Worm (Caenorhabditis elegans): ENCODE measurements around the gene spe-36.

spe-36 gene

ce11 chrIV:11623060-11623459 is 31.0 kb upstream of the spe-36 start, which contains the start of gene lys-4:
Gene lys-4 (minus strand): TSS chrIV:11623174.
- TF ChIP-seq pha-4 (tag; optimal IDR thresholded peaks at IDR 0.05) (no peak), mls-2 (tag; optimal IDR thresholded peaks at IDR 0.05) (no peak), nhr-12 (tag; optimal IDR thresholded peaks at IDR 0.05) (no peak), mep-1 (tag; optimal IDR thresholded peaks at IDR 0.05) (no peak), unc-62 (GFP tag; optimal IDR thresholded peaks at IDR 0.05) (no peak), ceh-83 (GFP tag; optimal IDR thresholded peaks at IDR 0.05) (no peak), ceh-43 (GFP tag; optimal IDR thresholded peaks at IDR 0.05) (no peak), lin-32 (GFP tag; optimal IDR thresholded peaks at IDR 0.05) (no peak), blmp-1 (tag; optimal IDR thresholded peaks at IDR 0.05) (no peak), cnd-1 (tag; optimal IDR thresholded peaks at IDR 0.05) (no peak), bed-3 (GFP tag; optimal IDR thresholded peaks at IDR 0.05) (no peak), ceh-39 (tag; optimal IDR thresholded peaks at IDR 0.05) (no peak), ces-1 (GFP tag; optimal IDR thresholded peaks at IDR 0.05) (no peak), lin-13 (tag; optimal IDR thresholded peaks at IDR 0.05) (no peak), sem-2 (GFP tag; optimal IDR thresholded peaks at IDR 0.05) (no peak), unc-39 (tag; optimal IDR thresholded peaks at IDR 0.05) (no peak), elt-1 (tag; optimal IDR thresholded peaks at IDR 0.05; ENCODE audit: borderline replicate concordance, insufficient read depth) (no peak)

- TF ChIP-seq nhr-237 (tag; optimal IDR thresholded peaks at IDR 0.05) (no peak), tbx-8 (GFP tag; optimal IDR thresholded peaks at IDR 0.05) (no peak), ham-2 (GFP tag; optimal IDR thresholded peaks at IDR 0.05) (no peak), lin-32 (GFP tag; optimal IDR thresholded peaks at IDR 0.05) (no peak), nhr-12 (tag; optimal IDR thresholded peaks at IDR 0.05) (no peak), lsy-2 (tag; optimal IDR thresholded peaks at IDR 0.05) (no peak), mls-2 (tag; optimal IDR thresholded peaks at IDR 0.05) (no peak), nhr-2 (tag; optimal IDR thresholded peaks at IDR 0.05) (no peak), zip-8 (tag; optimal IDR thresholded peaks at IDR 0.05) (no peak), ztf-11 (tag; optimal IDR thresholded peaks at IDR 0.05) (no peak), bed-3 (GFP tag; optimal IDR thresholded peaks at IDR 0.05) (no peak), M03D4.4 (tag; optimal IDR thresholded peaks at IDR 0.05) (no peak), lin-13 (tag; optimal IDR thresholded peaks at IDR 0.05) (no peak), flh-1 (GFP tag; optimal IDR thresholded peaks at IDR 0.05) (no peak), unc-120 (tag; optimal IDR thresholded peaks at IDR 0.05; ENCODE audit: poor library complexity, severe bottlenecking) (no peak), sem-2 (GFP tag; optimal IDR thresholded peaks at IDR 0.05) (no peak)
These were observed 30.3 kb upstream of the spe-36 start for ce11 chrIV:11622336-11622735.

ce11 chrIV:11620909-11621308 is 28.8 kb upstream of the spe-36 start, which contains the start of gene dsl-5:
Gene dsl-5 (minus strand): TSS chrIV:11621009.
- TF ChIP-seq zip-8 (tag; optimal IDR thresholded peaks at IDR 0.05) (peak; percentile 15), nhr-28 (tag; optimal IDR thresholded peaks at IDR 0.05) (no peak)

- TF ChIP-seq hlh-1 (tag; optimal IDR thresholded peaks at IDR 0.05) (peak; percentile 71), elt-1 (tag; optimal IDR thresholded peaks at IDR 0.05; ENCODE audit: borderline replicate concordance, insufficient read depth) (peak; percentile 17), cnd-1 (tag; optimal IDR thresholded peaks at IDR 0.05) (no peak), sem-2 (GFP tag; optimal IDR thresholded peaks at IDR 0.05) (peak; percentile 39), snpc-4 (tag; optimal IDR thresholded peaks at IDR 0.05) (no peak), unc-39 (tag; optimal IDR thresholded peaks at IDR 0.05) (no peak), ces-1 (GFP tag; optimal IDR thresholded peaks at IDR 0.05) (peak; percentile 40), mab-5 (tag; optimal IDR thresholded peaks at IDR 0.05) (no peak), tbx-8 (GFP tag; optimal IDR thresholded peaks at IDR 0.05) (no peak), unc-120 (tag; optimal IDR thresholded peaks at IDR 0.05; ENCODE audit: poor library complexity, severe bottlenecking) (peak; percentile 19), unc-62 (GFP tag; optimal IDR thresholded peaks at IDR 0.05) (no peak), bed-3 (GFP tag; optimal IDR thresholded peaks at IDR 0.05) (peak; percentile 42), ceh-43 (GFP tag; optimal IDR thresholded peaks at IDR 0.05) (peak; percentile 69), lin-32 (GFP tag; optimal IDR thresholded peaks at IDR 0.05) (no peak), pha-4 (tag; optimal IDR thresholded peaks at IDR 0.05) (peak; percentile 36), mls-2 (tag; optimal IDR thresholded peaks at IDR 0.05) (no peak), M03D4.4 (tag; optimal IDR thresholded peaks at IDR 0.05) (peak; percentile 57), mep-1 (tag; optimal IDR thresholded peaks at IDR 0.05) (peak; percentile 75), nhr-2 (tag; optimal IDR thresholded peaks at IDR 0.05) (no peak), flh-1 (GFP tag; optimal IDR thresholded peaks at IDR 0.05) (peak; percentile 10), nhr-12 (tag; optimal IDR thresholded peaks at IDR 0.05) (no peak), ham-2 (GFP tag; optimal IDR thresholded peaks at IDR 0.05) (no peak), blmp-1 (tag; optimal IDR thresholded peaks at IDR 0.05) (no peak), nhr-237 (tag; optimal IDR thresholded peaks at IDR 0.05) (peak; percentile 12), ztf-11 (tag; optimal IDR thresholded peaks at IDR 0.05) (no peak), elt-3 (tag; optimal IDR thresholded peaks at IDR 0.05) (no peak), nhr-28 (tag; optimal IDR thresholded peaks at IDR 0.05) (no peak), lin-13 (tag; optimal IDR thresholded peaks at IDR 0.05) (no peak), sptf-1 (tag; optimal IDR thresholded peaks at IDR 0.05) (peak; percentile 58), drap-1 (GFP tag; optimal IDR thresholded peaks at IDR 0.05) (no peak), lsy-2 (tag; optimal IDR thresholded peaks at IDR 0.05) (peak; percentile 42), ceh-83 (GFP tag; optimal IDR thresholded peaks at IDR 0.05) (no peak), nhr-76 (tag; optimal IDR thresholded peaks at IDR 0.05) (no peak), ceh-39 (tag; optimal IDR thresholded peaks at IDR 0.05) (no peak), zip-8 (tag; optimal IDR thresholded peaks at IDR 0.05) (no peak)
These were observed 12.8 kb upstream of the spe-36 start, which contains the start of the genes ragc-1 and Y24F12A.1 for ce11 chrIV:11604909-11605308. Gene ragc-1 (minus strand): TSS chrIV:11604933. Gene Y24F12A.1 (plus strand): TSS chrIV:11605254.
